Fruit fly (Drosophila melanogaster): ENCODE results near the gene PolG2.
A peak's percentile ranks its signal among the peaks of the same experiment; 100 is the strongest.

dm6 chr2L:13807959-13808358 lies 24.9 kb downstream of the PolG2 start:
- TF ChIP-seq CG12768 (GFP tag; optimal IDR thresholded peaks at IDR 0.05) (peak; percentile 21), pad (GFP tag; optimal IDR thresholded peaks at IDR 0.05) (no peak), CG33017 (tag; optimal IDR thresholded peaks at IDR 0.05) (peak; percentile 61)
